Worm (Caenorhabditis elegans) whole organism, L4 larva: ENCODE results near the gene Y39G8B.10.

Experiments
- D1046.2 ChIP-seq: fragments of 200-800 bp; sonication (Bioruptor generic); IDR thresholded peaks from 2 replicates; pipeline ENCODE4 v1.3.6; 2022; ENCODE audit warnings: missing genetic modification characterization, missing compliant biosample characterization
- T20F7.1 ChIP-seq: fragments of 200-800 bp; sonication (Bioruptor generic); optimal IDR thresholded peaks from 2 replicates; lab custom pipeline; 2018; ENCODE audit warnings: mild to moderate bottlenecking, missing genetic modification characterization, missing compliant biosample characterization
- T26A8.4 ChIP-seq: fragments of 200-800 bp; sonication (Bioruptor generic); IDR thresholded peaks from 2 replicates; pipeline ENCODE4 v1.3.6; 2022; ENCODE audit warnings: missing genetic modification characterization, missing compliant biosample characterization
- Y5F2A.4 ChIP-seq: fragments of 200-800 bp; sonication (Bioruptor generic); optimal IDR thresholded peaks from 2 replicates; lab custom pipeline; 2018; ENCODE audit warnings: mild to moderate bottlenecking, missing genetic modification characterization, missing compliant biosample characterization
- ZK337.2 ChIP-seq: fragments of 200-800 bp; sonication (Bioruptor generic); IDR thresholded peaks from 2 replicates; pipeline ENCODE4 v1.3.6; 2022; ENCODE audit warnings: missing genetic modification reagents, missing genetic modification characterization, missing compliant biosample characterization
- aha-1 ChIP-seq: fragments of 150-350 bp; peaks from one replicate; lab custom pipeline; 2014; ENCODE audit warnings: missing biosample characterization, missing genetic modification characterization
- aly-2 ChIP-seq: sonication (generic microtip); optimal IDR thresholded peaks from 2 replicates; lab custom pipeline; 2018; ENCODE audit warnings: missing biosample characterization, missing genetic modification characterization
- ceh-20 ChIP-seq: fragments of 200-800 bp; sonication (Bioruptor generic); IDR thresholded peaks from 2 replicates; pipeline ENCODE4 v1.3.6; 2022; ENCODE audit warnings: missing genetic modification reagents, missing genetic modification characterization, missing compliant biosample characterization
- ceh-28 ChIP-seq: fragments of 150-350 bp; optimal IDR thresholded peaks from 2 replicates; lab custom pipeline; 2014; ENCODE audit warnings: missing biosample characterization, missing genetic modification reagents, missing genetic modification characterization
- ceh-82 ChIP-seq: sonication (generic microtip); optimal IDR thresholded peaks from 2 replicates; lab custom pipeline; 2017; ENCODE audit warnings: missing biosample characterization, missing genetic modification characterization
- daf-12 ChIP-seq: fragments of 150-350 bp; optimal IDR thresholded peaks from 2 replicates; lab custom pipeline; 2014; ENCODE audit warnings: missing biosample characterization, missing genetic modification reagents, missing genetic modification characterization
- daf-16 ChIP-seq, 3 experiments: sonication (generic microtip); optimal IDR thresholded peaks; 2 replicates each; lab custom pipeline; 2016 to 2017; ENCODE audit warnings: missing genetic modification characterization in 3 of 3, missing genetic modification reagents in 3 of 3, mild to moderate bottlenecking in 2 of 3, missing compliant biosample characterization in 2 of 3, missing biosample characterization in 1 of 3, moderate library complexity in 1 of 3
- dmd-6 ChIP-seq: fragments of 200-800 bp; sonication (Bioruptor generic); IDR thresholded peaks from 2 replicates; pipeline ENCODE4 v1.3.6; 2022; ENCODE audit warnings: missing genetic modification reagents, missing genetic modification characterization, missing compliant biosample characterization
- dmd-9 ChIP-seq: fragments of 200-800 bp; sonication (Bioruptor generic); IDR thresholded peaks from 2 replicates; pipeline ENCODE4 v1.3.6; 2022; ENCODE audit warnings: missing genetic modification reagents, missing genetic modification characterization, missing compliant biosample characterization
- duxl-1 ChIP-seq: sonication (generic microtip); optimal IDR thresholded peaks from 2 replicates; lab custom pipeline; 2016; ENCODE audit warnings: mild to moderate bottlenecking, missing genetic modification characterization, moderate library complexity, missing compliant biosample characterization; ENCODE audit not compliant: poor library complexity
- dve-1 ChIP-seq: sonication (generic microtip); optimal IDR thresholded peaks from 2 replicates; lab custom pipeline; 2017; ENCODE audit warnings: antibody characterized with exemption, mild to moderate bottlenecking, missing genetic modification characterization, missing compliant biosample characterization; ENCODE audit not compliant: insufficient read depth
- egl-27 ChIP-seq: sonication (generic microtip); optimal IDR thresholded peaks from 3 replicates; lab custom pipeline; 2017; ENCODE audit warnings: missing biosample characterization, missing genetic modification reagents, missing genetic modification characterization
- egl-43 ChIP-seq: fragments of 200-800 bp; sonication (Bioruptor generic); IDR thresholded peaks from 2 replicates; pipeline ENCODE4 v1.3.6; 2022; ENCODE audit warnings: missing genetic modification reagents, missing genetic modification characterization, missing compliant biosample characterization
- fos-1 ChIP-seq: fragments of 150-350 bp; optimal IDR thresholded peaks from 2 replicates; lab custom pipeline; 2014; ENCODE audit warnings: missing biosample characterization, missing genetic modification characterization
- gei-8 ChIP-seq: fragments of 200-800 bp; sonication (Bioruptor generic); optimal IDR thresholded peaks from 2 replicates; lab custom pipeline; 2018; ENCODE audit warnings: mild to moderate bottlenecking, missing genetic modification characterization, missing compliant biosample characterization
- hif-1 ChIP-seq, 2 experiments: sonication (generic microtip); optimal IDR thresholded peaks; 2 replicates each; lab custom pipeline; 2016 to 2017; ENCODE audit warnings: missing compliant biosample characterization in 2 of 2, missing genetic modification characterization in 2 of 2, missing genetic modification reagents in 2 of 2, missing genotype in 2 of 2, mild to moderate bottlenecking in 1 of 2
- hlh-11 ChIP-seq: fragments of 200-800 bp; sonication (Bioruptor generic); optimal IDR thresholded peaks from 2 replicates; lab custom pipeline; 2018; ENCODE audit warnings: mild to moderate bottlenecking, missing genetic modification characterization, missing compliant biosample characterization
- jun-1 ChIP-seq: fragments of 150-350 bp; optimal IDR thresholded peaks from 2 replicates; lab custom pipeline; 2014; ENCODE audit warnings: missing biosample characterization, missing genetic modification reagents, missing genetic modification characterization
- lin-38 ChIP-seq: fragments of 200-800 bp; sonication (Bioruptor generic); IDR thresholded peaks from 2 replicates; pipeline ENCODE4 v1.3.6; 2022; ENCODE audit warnings: missing genetic modification reagents, missing genetic modification characterization, missing compliant biosample characterization
- lsy-2 ChIP-seq, 2 experiments: fragments of 150-350 bp in 1 of 2; sonication (generic microtip) in 1 of 2; optimal IDR thresholded peaks; 2 replicates each; lab custom pipeline; 2014 to 2017; ENCODE audit warnings: missing biosample characterization in 2 of 2, missing genetic modification characterization in 2 of 2
- madf-5 ChIP-seq, 2 experiments: fragments of 200-800 bp; sonication (Bioruptor generic); IDR thresholded peaks; 2 replicates each; pipeline ENCODE4 v1.3.6; 2022; ENCODE audit warnings: missing compliant biosample characterization in 2 of 2, missing genetic modification characterization in 2 of 2
- mdl-1 ChIP-seq, 2 experiments: fragments of 150-350 bp in 1 of 2; sonication (generic microtip) in 1 of 2; optimal IDR thresholded peaks; 2 replicates each; lab custom pipeline; 2014 to 2017; ENCODE audit warnings: missing biosample characterization in 2 of 2, missing genetic modification characterization in 2 of 2
- mes-2 ChIP-seq: sonication (generic microtip); optimal IDR thresholded peaks from 2 replicates; lab custom pipeline; 2016; ENCODE audit warnings: missing genotype, mild to moderate bottlenecking, missing genetic modification characterization, missing compliant biosample characterization; ENCODE audit not compliant: poor library complexity, severe bottlenecking
- nhr-102 ChIP-seq: sonication (generic microtip); optimal IDR thresholded peaks from 2 replicates; lab custom pipeline; 2016; ENCODE audit warnings: mild to moderate bottlenecking, missing genetic modification characterization, moderate library complexity, missing compliant biosample characterization
- nhr-111 ChIP-seq: fragments of 200-800 bp; sonication (Bioruptor generic); optimal IDR thresholded peaks from 2 replicates; lab custom pipeline; 2018; ENCODE audit warnings: mild to moderate bottlenecking, missing genetic modification characterization, missing compliant biosample characterization
- nhr-25 ChIP-seq: sonication (generic microtip); optimal IDR thresholded peaks from 2 replicates; lab custom pipeline; 2017; ENCODE audit warnings: missing genetic modification characterization, mild to moderate bottlenecking, missing compliant biosample characterization, antibody characterized with exemption, moderate library complexity, borderline replicate concordance; ENCODE audit not compliant: insufficient read depth
- nhr-28 ChIP-seq: fragments of 150-350 bp; optimal IDR thresholded peaks from 2 replicates; lab custom pipeline; 2014; ENCODE audit warnings: missing biosample characterization, missing genetic modification characterization
- nhr-48 ChIP-seq: sonication (generic microtip); optimal IDR thresholded peaks from 2 replicates; lab custom pipeline; 2016; ENCODE audit warnings: mild to moderate bottlenecking, missing genetic modification characterization, missing compliant biosample characterization
- nhr-77 ChIP-seq: fragments of 150-350 bp; optimal IDR thresholded peaks from 2 replicates; lab custom pipeline; 2014; ENCODE audit warnings: missing biosample characterization, missing genetic modification characterization
- php-3 ChIP-seq: fragments of 200-800 bp; sonication (Bioruptor generic); IDR thresholded peaks from 2 replicates; pipeline ENCODE4 v1.3.6; 2022; ENCODE audit warnings: missing genetic modification reagents, missing genetic modification characterization, missing compliant biosample characterization
- pqm-1 ChIP-seq: sonication (generic microtip); optimal IDR thresholded peaks from 2 replicates; lab custom pipeline; 2017; ENCODE audit warnings: missing biosample characterization, missing genetic modification characterization
- rbr-2 ChIP-seq: sonication (generic microtip); optimal IDR thresholded peaks from 2 replicates; lab custom pipeline; 2016; ENCODE audit warnings: missing genotype, missing genetic modification characterization, missing compliant biosample characterization
- set-16 ChIP-seq: fragments of 200-800 bp; sonication (Bioruptor generic); IDR thresholded peaks from 2 replicates; pipeline ENCODE4 v1.3.6; 2022; ENCODE audit warnings: missing genetic modification reagents, missing genetic modification characterization, missing compliant biosample characterization
- skn-1 ChIP-seq: fragments of 150-350 bp; optimal IDR thresholded peaks from 2 replicates; lab custom pipeline; 2014; ENCODE audit warnings: missing biosample characterization, missing genetic modification characterization
- tag-97 ChIP-seq: fragments of 200-800 bp; sonication (Bioruptor generic); IDR thresholded peaks from 2 replicates; pipeline ENCODE4 v1.3.6; 2022; ENCODE audit warnings: missing genetic modification characterization, missing compliant biosample characterization
- tra-1 ChIP-seq: fragments of 200-800 bp; sonication (Bioruptor generic); IDR thresholded peaks from 2 replicates; pipeline ENCODE4 v1.3.6; 2022; ENCODE audit warnings: missing genetic modification reagents, missing genetic modification characterization, missing compliant biosample characterization
- vab-7 ChIP-seq: fragments of 200-800 bp; sonication (Bioruptor generic); IDR thresholded peaks from 2 replicates; pipeline ENCODE4 v1.3.6; 2022; ENCODE audit warnings: missing genetic modification reagents, missing genetic modification characterization, missing compliant biosample characterization
- zag-1 ChIP-seq: fragments of 150-350 bp; optimal IDR thresholded peaks from 2 replicates; lab custom pipeline; 2014; ENCODE audit warnings: missing biosample characterization, missing genetic modification characterization

Gene Y39G8B.10

ce11 chrII:13962319-13962718 is 20.6 kb downstream of the Y39G8B.10 start, which contains the start of gene rpi-1:
Gene rpi-1, minus strand, starts transcription at chrII:13962419.
- no peak for TF ChIP-seq aly-2
- TF ChIP-seq madf-5 (GFP tag; IDR thresholded peaks at IDR 0.05; lab: Robert Waterston, UW) = no peak
- TF ChIP-seq Y5F2A.4 (GFP tag; lab: Kevin White, UChicago) = no peak
- TF ChIP-seq zag-1 (tag; lab: Kevin White, UChicago) = no peak
- TF ChIP-seq T20F7.1 (GFP tag; lab: Kevin White, UChicago) = no peak
- no peak for TF ChIP-seq skn-1 (tag; lab: Kevin White, UChicago)
- TF ChIP-seq egl-27 (tag; lab: Kevin White, UChicago) = no peak
- TF ChIP-seq ceh-82 = no peak
- TF ChIP-seq rbr-2 = no peak
- TF ChIP-seq egl-43 (GFP tag; lab: Robert Waterston, UW) = no peak
- TF ChIP-seq nhr-28 = no peak
- TF ChIP-seq ZK337.2 (GFP tag; lab: Robert Waterston, UW) = no peak
- no peak for TF ChIP-seq vab-7 (GFP tag; lab: Robert Waterston, UW)
- TF ChIP-seq, all 104 proteins: peak for 0

DNA sequence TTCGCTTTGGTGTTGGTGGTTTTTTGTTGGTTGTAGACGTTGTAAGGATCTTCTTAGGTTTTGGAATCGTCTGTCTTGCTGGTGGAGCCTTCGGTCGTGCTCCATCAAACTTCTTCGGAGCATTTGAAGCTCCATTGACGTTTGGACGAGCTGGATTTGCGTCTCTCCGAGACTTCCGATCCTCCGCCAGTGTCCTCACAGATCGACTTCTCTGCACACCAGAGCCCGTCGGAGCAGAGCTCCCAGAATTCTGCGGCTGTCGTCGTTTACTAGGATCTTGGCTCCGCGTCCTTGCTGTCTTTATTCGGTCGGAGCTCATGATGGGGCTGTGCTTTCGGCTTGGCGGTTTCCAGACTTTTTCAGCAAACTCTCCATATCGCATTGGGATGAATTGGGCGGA is 21.3 kb downstream of the Y39G8B.10 start:
- TF ChIP-seq set-16 (GFP tag; lab: Robert Waterston, UW) (peak; percentile 54; the same call in 1 of the 2 replicates), mes-2 (no peak)

ce11 chrII:13958359-13958758 is 24.6 kb downstream of the Y39G8B.10 start:
- TF ChIP-seq jun-1 (tag; lab: Kevin White, UChicago) = no peak
- TF ChIP-seq dmd-9 (GFP tag; lab: Robert Waterston, UW) = no peak
- TF ChIP-seq duxl-1 (tag; lab: Kevin White, UChicago) = no peak
- peak; percentile 6 for TF ChIP-seq hlh-11 (tag; lab: Kevin White, UChicago)
- peak in 1 of 2 experiments; percentile 19 for TF ChIP-seq lsy-2 (tag; optimal IDR thresholded peaks at IDR 0.05; lab: Kevin White, UChicago)
- TF ChIP-seq dve-1 (tag; lab: Kevin White, UChicago) = peak; percentile 42
- TF ChIP-seq lin-38 = 0 out of 2 replicates have a peak, but pooled peaks have one; percentile 33
- TF ChIP-seq ceh-20 (GFP tag; lab: Robert Waterston, UW) = no peak
- peak; percentile 76; the same call in 1 of the 2 replicates for TF ChIP-seq dmd-6 (GFP tag; lab: Robert Waterston, UW)
- no peak for TF ChIP-seq daf-16 (GFP tag; optimal IDR thresholded peaks at IDR 0.05; lab: Kevin White, UChicago)
- TF ChIP-seq daf-16 (tag; optimal IDR thresholded peaks at IDR 0.05; lab: Kevin White, UChicago) = peak; percentile 18
- no peak for TF ChIP-seq D1046.2
- TF ChIP-seq nhr-102 (tag; lab: Kevin White, UChicago) = peak; percentile 14

DNA sequence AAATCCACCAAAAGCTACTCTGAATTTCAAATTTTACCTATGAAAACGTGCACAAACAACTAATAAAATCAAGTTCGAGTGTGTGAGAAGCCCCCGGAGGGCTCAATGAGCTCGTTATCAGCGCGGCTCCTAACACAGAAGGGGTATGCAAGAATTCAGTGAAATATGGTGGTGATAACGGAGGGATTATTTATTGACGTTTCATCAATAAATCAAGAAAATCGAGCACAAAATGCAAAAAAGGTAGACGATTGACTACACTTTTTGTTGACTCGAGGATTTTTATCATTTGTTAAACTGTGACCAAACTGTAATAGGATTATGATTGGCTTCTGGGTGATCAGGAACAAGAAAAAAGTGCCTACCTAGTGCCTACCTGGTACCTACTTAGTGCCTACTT is 25.5 kb downstream of the Y39G8B.10 start, which contains the start of gene zip-3:
Gene zip-3, minus strand, starts transcription at position 21 of the 400 bp plus-strand sequence.
- TF ChIP-seq gei-8 (GFP tag; lab: Kevin White, UChicago) (peak; percentile 21), hlh-11 (tag; lab: Kevin White, UChicago) (peak; percentile 64), D1046.2 (no peak), ceh-28 (no peak), lin-38 (no peak), dmd-6 (GFP tag; lab: Robert Waterston, UW) (peak; percentile 77), fos-1 (tag; lab: Kevin White, UChicago) (no peak), nhr-48 (tag; lab: Kevin White, UChicago) (peak; percentile 0), T26A8.4 (GFP tag; lab: Robert Waterston, UW) (no peak), nhr-111 (GFP tag; lab: Kevin White, UChicago) (no peak), dve-1 (tag; lab: Kevin White, UChicago) (peak; percentile 64), nhr-25 (tag; lab: Kevin White, UChicago) (no peak), aha-1 (tag; lab: Kevin White, UChicago) (no peak), tra-1 (GFP tag; lab: Robert Waterston, UW) (peak; percentile 67), mdl-1 (tag; optimal IDR thresholded peaks at IDR 0.05; lab: Kevin White, UChicago) (no peak), tag-97 (GFP tag; lab: Robert Waterston, UW) (no peak), nhr-77 (tag; lab: Kevin White, UChicago) (peak; percentile 45), nhr-28 (peak; percentile 65), php-3 (GFP tag; lab: Robert Waterston, UW) (peak; percentile 62; the same call in 1 of the 2 replicates), pqm-1 (peak; percentile 44), daf-12 (tag; lab: Kevin White, UChicago) (no peak), daf-16 (GFP tag; optimal IDR thresholded peaks at IDR 0.05; lab: Kevin White, UChicago) (no peak), daf-16 (tag; optimal IDR thresholded peaks at IDR 0.05; lab: Kevin White, UChicago) (peak; percentile 61), hif-1 (tag; optimal IDR thresholded peaks at IDR 0.05; lab: Kevin White, UChicago) (no peak)
